Fruit fly (Drosophila melanogaster) S2 (cell line): ENCODE data around the gene sea.

Experiments used
- CG8478 ChIP-seq: fragments of >200 bp; optimal IDR thresholded peaks from 2 replicates; lab custom pipeline; 2018
- CTCF ChIP-seq, 2 experiments: fragments of >200 bp; optimal IDR thresholded peaks; 2 replicates each; lab custom pipeline; 2018

DNA sequence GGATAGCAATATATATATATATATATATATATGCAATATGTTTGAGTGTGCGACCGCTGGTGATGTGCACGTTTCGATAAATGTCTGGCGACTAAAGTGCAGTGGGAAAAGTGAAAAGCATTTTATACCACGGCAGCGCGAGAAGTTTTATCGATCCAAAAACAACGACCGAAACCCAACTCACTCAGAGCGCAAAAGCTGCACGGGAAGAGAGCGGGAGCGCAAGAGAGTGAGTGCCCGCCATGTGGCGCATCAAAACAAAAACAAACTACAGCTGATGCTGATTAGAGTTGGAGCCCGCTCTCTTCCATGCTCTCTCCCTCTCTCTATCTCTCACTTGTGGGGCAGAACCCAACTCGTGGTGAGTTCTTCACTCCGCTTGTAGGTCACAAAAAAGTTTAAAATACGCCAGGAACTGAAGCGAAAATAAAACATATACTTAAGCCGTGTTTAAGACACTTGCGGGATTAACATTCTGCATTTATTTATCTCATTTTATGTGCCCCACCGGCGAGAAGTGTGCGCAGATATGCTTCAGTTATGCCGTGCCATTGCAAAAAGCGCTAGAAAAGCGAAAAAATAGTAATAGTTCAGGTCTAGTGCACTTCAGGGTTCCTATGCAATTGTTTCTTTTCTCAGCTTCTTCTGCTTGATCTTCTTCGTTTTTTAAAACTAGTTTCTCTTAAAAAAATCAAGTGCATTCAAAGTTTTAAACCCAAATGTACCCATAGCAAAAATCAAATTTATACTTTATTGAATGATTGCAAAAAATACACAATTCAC is 38.0 kb upstream of the sea start:
- TF ChIP-seq CG8478 (lab: Kevin White, UChicago) (no peak), CTCF (optimal IDR thresholded peaks at IDR 0.05; lab: Kevin White, UChicago) (no peak)
